Fruit fly (Drosophila melanogaster): ENCODE results near the gene CG3165.

CG3165 gene

dm6 chr2L:2999609-3000008 lies 22.7 kb downstream of the CG3165 start:
- no peak for TF ChIP-seq CG7045 (GFP tag; optimal IDR thresholded peaks at IDR 0.05)
- no peak for TF ChIP-seq Crg-1 (GFP tag; optimal IDR thresholded peaks at IDR 0.05)
- TF ChIP-seq CG14711 (tag; optimal IDR thresholded peaks at IDR 0.05), result no peak
- no peak for TF ChIP-seq CG33017 (tag; optimal IDR thresholded peaks at IDR 0.05)
- TF ChIP-seq cic (GFP tag; optimal IDR thresholded peaks at IDR 0.05), result no peak
- no peak for TF ChIP-seq ovo (GFP tag; optimal IDR thresholded peaks at IDR 0.05)
- no peak for TF ChIP-seq Mnt (GFP tag; optimal IDR thresholded peaks at IDR 0.05)
- no peak for TF ChIP-seq CG1620 (GFP tag; optimal IDR thresholded peaks at IDR 0.05)
- TF ChIP-seq toe (GFP tag; optimal IDR thresholded peaks at IDR 0.05), result no peak
- no peak for TF ChIP-seq cnc (optimal IDR thresholded peaks at IDR 0.05)
- no peak for TF ChIP-seq CG7101 (tag; optimal IDR thresholded peaks at IDR 0.05)
- TF ChIP-seq bab1 (GFP tag; optimal IDR thresholded peaks at IDR 0.05), result no peak

DNA sequence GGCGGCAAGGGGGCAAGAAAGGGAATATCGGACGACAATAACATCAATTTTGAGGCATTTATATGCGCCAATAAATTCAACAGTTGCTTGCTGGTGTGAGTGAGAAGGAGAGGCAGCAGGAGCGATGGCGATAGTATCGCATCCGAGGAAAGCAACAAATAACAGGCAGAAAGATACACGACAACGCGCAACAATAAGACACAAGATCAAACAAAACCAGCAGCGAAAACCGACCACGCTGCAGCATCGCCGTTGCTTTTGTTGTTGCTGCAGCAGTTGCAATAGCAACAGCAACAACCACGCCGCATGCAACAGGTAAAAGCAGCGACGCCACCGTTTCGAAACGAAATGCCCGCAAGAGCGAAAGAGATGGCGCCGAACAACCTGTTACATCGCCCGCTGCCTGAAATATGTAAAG lies 23.6 kb downstream of the CG3165 start:
- TF ChIP-seq CG11617 (GFP tag; optimal IDR thresholded peaks at IDR 0.05), result no peak

DNA sequence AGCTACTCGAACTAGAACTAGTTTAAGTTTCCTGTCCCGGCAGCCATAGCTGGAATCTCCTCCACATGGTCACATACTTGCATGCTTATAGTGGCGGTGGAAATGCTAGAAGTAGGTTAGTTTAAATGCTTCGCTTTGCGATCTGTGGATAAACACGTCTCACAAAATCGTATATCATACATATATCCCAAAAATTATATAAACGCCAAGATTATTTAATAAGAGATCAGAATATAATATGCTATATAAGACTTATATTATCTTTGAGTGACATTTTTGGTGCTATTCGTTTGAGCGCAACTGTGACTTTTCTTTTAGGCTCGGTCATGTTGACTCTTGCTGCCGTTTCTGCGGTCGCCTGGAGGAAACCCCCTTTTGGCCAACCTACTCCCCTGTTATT lies 25.0 kb downstream of the CG3165 start:
- no peak for TF ChIP-seq tj (GFP tag; optimal IDR thresholded peaks at IDR 0.05)
- TF ChIP-seq CG7045 (GFP tag; optimal IDR thresholded peaks at IDR 0.05), result no peak
- no peak for TF ChIP-seq CG14711 (tag; optimal IDR thresholded peaks at IDR 0.05)
- TF ChIP-seq bab1 (GFP tag; optimal IDR thresholded peaks at IDR 0.05), result no peak
- TF ChIP-seq ovo (GFP tag; optimal IDR thresholded peaks at IDR 0.05), result no peak
- TF ChIP-seq Hr96 (GFP tag; optimal IDR thresholded peaks at IDR 0.05), result no peak
- no peak for TF ChIP-seq CG1620 (GFP tag; optimal IDR thresholded peaks at IDR 0.05)
- no peak for TF ChIP-seq cic (GFP tag; optimal IDR thresholded peaks at IDR 0.05)
- no peak for TF ChIP-seq Mnt (GFP tag; optimal IDR thresholded peaks at IDR 0.05)
- TF ChIP-seq Crg-1 (GFP tag; optimal IDR thresholded peaks at IDR 0.05), result no peak
- no peak for TF ChIP-seq CG5204 (GFP tag; optimal IDR thresholded peaks at IDR 0.05)
- no peak for TF ChIP-seq CG11617 (GFP tag; optimal IDR thresholded peaks at IDR 0.05)
- no peak for TF ChIP-seq Clk (GFP tag; optimal IDR thresholded peaks at IDR 0.05)
- no peak for TF ChIP-seq CG12768 (GFP tag; optimal IDR thresholded peaks at IDR 0.05)

- TF ChIP-seq pad (GFP tag; optimal IDR thresholded peaks at IDR 0.05), result no peak
- TF ChIP-seq CG7045 (GFP tag; optimal IDR thresholded peaks at IDR 0.05), result no peak
- no peak for TF ChIP-seq CG5204 (GFP tag; optimal IDR thresholded peaks at IDR 0.05)
- TF ChIP-seq kay (GFP tag; ENCODE audit: borderline replicate concordance), result no peak
- TF ChIP-seq CG12768 (GFP tag; optimal IDR thresholded peaks at IDR 0.05), result no peak
- no peak for TF ChIP-seq toe (GFP tag; optimal IDR thresholded peaks at IDR 0.05)
- TF ChIP-seq cic (GFP tag; optimal IDR thresholded peaks at IDR 0.05), result no peak
- TF ChIP-seq CG7101 (tag; optimal IDR thresholded peaks at IDR 0.05), result no peak
- TF ChIP-seq CG14711 (tag; optimal IDR thresholded peaks at IDR 0.05), result no peak
- TF ChIP-seq Clk (GFP tag; optimal IDR thresholded peaks at IDR 0.05), result no peak
- no peak for TF ChIP-seq CG1620 (GFP tag; optimal IDR thresholded peaks at IDR 0.05)
- TF ChIP-seq ovo (GFP tag; optimal IDR thresholded peaks at IDR 0.05), result no peak
- TF ChIP-seq tj (GFP tag; optimal IDR thresholded peaks at IDR 0.05), result no peak
- TF ChIP-seq CG11617 (GFP tag; optimal IDR thresholded peaks at IDR 0.05), result no peak
- TF ChIP-seq Crg-1 (GFP tag; optimal IDR thresholded peaks at IDR 0.05), result no peak
- TF ChIP-seq Mnt (GFP tag; optimal IDR thresholded peaks at IDR 0.05), result no peak
- TF ChIP-seq CG33017 (tag; optimal IDR thresholded peaks at IDR 0.05), result no peak
- TF ChIP-seq bab1 (GFP tag; optimal IDR thresholded peaks at IDR 0.05), result no peak
Measured at dm6 chr2L:3003399-3003798, 26.5 kb downstream of the CG3165 start.

DNA sequence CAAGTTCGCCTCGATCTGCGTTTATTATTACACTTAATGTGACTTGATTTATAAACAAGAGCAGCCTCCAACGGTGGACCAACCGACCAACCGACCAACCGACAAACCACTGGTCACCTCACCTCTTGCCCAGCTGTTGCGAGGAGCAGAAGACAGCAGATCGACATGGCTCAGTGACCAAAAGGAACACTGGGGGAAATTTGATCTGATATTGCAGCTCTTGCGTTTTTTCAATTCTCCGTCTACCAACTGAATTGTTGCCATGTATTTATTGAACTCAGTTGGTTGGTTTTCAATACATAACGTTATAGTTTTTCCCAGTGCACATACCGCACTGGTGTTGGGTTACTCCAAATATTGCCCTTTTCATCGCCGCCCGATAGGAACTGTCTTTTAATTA lies 27.7 kb downstream of the CG3165 start:
- TF ChIP-seq Mnt (GFP tag; optimal IDR thresholded peaks at IDR 0.05) (no peak), kay (GFP tag; ENCODE audit: borderline replicate concordance) (no peak), ovo (GFP tag; optimal IDR thresholded peaks at IDR 0.05) (no peak), CG7045 (GFP tag; optimal IDR thresholded peaks at IDR 0.05) (no peak), cic (GFP tag; optimal IDR thresholded peaks at IDR 0.05) (no peak), cnc (optimal IDR thresholded peaks at IDR 0.05) (no peak), CG33017 (tag; optimal IDR thresholded peaks at IDR 0.05) (no peak)

DNA sequence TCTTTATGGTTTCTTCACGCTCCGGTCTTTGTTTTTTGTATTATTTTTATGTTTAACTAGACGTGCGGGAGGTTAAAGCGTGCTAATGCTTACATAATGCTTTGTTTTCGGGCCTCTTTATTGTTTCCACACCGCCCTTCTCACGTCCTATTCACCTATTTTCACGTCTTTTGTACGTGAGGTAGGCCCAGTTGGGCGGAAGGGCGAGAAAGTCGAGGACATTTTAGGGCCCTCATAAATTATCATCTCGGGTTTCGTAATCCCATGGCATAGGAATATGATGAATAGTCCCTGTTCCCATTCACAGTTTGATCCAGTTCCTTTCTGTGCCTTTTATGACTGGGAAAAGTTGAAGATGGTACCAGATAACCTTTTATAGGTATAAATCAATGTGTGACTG lies 28.6 kb downstream of the CG3165 start:
- TF ChIP-seq pad (GFP tag; optimal IDR thresholded peaks at IDR 0.05) (no peak), CG11617 (GFP tag; optimal IDR thresholded peaks at IDR 0.05) (no peak), CG14711 (tag; optimal IDR thresholded peaks at IDR 0.05) (no peak), Mnt (GFP tag; optimal IDR thresholded peaks at IDR 0.05) (no peak), kay (GFP tag; ENCODE audit: borderline replicate concordance) (no peak), CG7101 (tag; optimal IDR thresholded peaks at IDR 0.05) (no peak), tj (GFP tag; optimal IDR thresholded peaks at IDR 0.05) (no peak), toe (GFP tag; optimal IDR thresholded peaks at IDR 0.05) (no peak)

dm6 chr2L:3006194-3006593 lies 29.3 kb downstream of the CG3165 start:
- TF ChIP-seq CG33017 (tag; optimal IDR thresholded peaks at IDR 0.05), result no peak
- TF ChIP-seq CG11617 (GFP tag; optimal IDR thresholded peaks at IDR 0.05), result no peak
- TF ChIP-seq Crg-1 (GFP tag; optimal IDR thresholded peaks at IDR 0.05), result no peak
- no peak for TF ChIP-seq toe (GFP tag; optimal IDR thresholded peaks at IDR 0.05)
- no peak for TF ChIP-seq cic (GFP tag; optimal IDR thresholded peaks at IDR 0.05)
- no peak for TF ChIP-seq ovo (GFP tag; optimal IDR thresholded peaks at IDR 0.05)
- TF ChIP-seq CG7101 (tag; optimal IDR thresholded peaks at IDR 0.05), result no peak
- no peak for TF ChIP-seq CG7045 (GFP tag; optimal IDR thresholded peaks at IDR 0.05)
- TF ChIP-seq CG14711 (tag; optimal IDR thresholded peaks at IDR 0.05), result no peak
- TF ChIP-seq CG12768 (GFP tag; optimal IDR thresholded peaks at IDR 0.05), result no peak
- no peak for TF ChIP-seq CG5204 (GFP tag; optimal IDR thresholded peaks at IDR 0.05)
- no peak for TF ChIP-seq bab1 (GFP tag; optimal IDR thresholded peaks at IDR 0.05)
- no peak for TF ChIP-seq Clk (GFP tag; optimal IDR thresholded peaks at IDR 0.05)
- no peak for TF ChIP-seq kay (GFP tag; ENCODE audit: borderline replicate concordance)
- TF ChIP-seq Mnt (GFP tag; optimal IDR thresholded peaks at IDR 0.05), result no peak
